Worm (Caenorhabditis elegans): ENCODE measurements around the gene W04G3.7.

W04G3.7 gene

ce11 chrX:11072701-11073100 is 12.4 kb downstream of the W04G3.7 start:
- TF ChIP-seq nhr-11 (tag; optimal IDR thresholded peaks at IDR 0.05), result no peak
- peak; percentile 77 for TF ChIP-seq F16B12.6 (tag; optimal IDR thresholded peaks at IDR 0.05)
- TF ChIP-seq lsy-2 (tag; optimal IDR thresholded peaks at IDR 0.05), result peak in 1 of 2 experiments; percentile 2
- TF ChIP-seq ceh-63 (GFP tag; optimal IDR thresholded peaks at IDR 0.05), result no peak
- TF ChIP-seq efl-1 (optimal IDR thresholded peaks at IDR 0.05), result no peak
- TF ChIP-seq efl-1 (GFP tag; optimal IDR thresholded peaks at IDR 0.05 in 1 of 2), result peak in 1 of 2 experiments; percentile 59

DNA sequence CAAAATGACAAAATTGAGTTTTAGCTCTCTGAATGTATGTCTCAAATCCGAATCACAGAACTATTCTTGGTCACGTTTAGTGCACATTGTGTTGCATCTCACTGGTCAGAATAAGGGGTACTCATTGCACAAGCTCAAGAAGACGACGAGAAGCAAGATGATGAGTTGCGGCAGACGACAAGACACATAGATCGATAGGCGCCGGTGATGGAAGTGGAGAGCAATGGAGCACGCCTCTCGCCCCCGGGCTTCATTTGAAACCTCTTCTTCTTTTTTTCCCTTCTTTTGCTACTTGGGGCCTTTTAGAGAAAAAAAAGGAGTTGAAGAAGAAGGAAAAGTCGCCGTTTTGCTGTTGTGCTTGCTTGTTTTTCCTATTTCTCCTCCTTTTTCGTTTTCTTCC is 16.7 kb downstream of the W04G3.7 start, which contains the start of gene apt-9:
TSS of gene apt-9 (plus strand) at position 194 of the 400 bp plus-strand sequence.
- TF ChIP-seq nhr-11 (tag; optimal IDR thresholded peaks at IDR 0.05) (no peak), lin-14 (GFP tag; optimal IDR thresholded peaks at IDR 0.05) (peak; percentile 82), fkh-8 (tag; optimal IDR thresholded peaks at IDR 0.05) (peak; percentile 55), swsn-7 (tag; optimal IDR thresholded peaks at IDR 0.05) (peak; percentile 1), sup-37 (GFP tag; optimal IDR thresholded peaks at IDR 0.05) (no peak), fkh-10 (GFP tag; optimal IDR thresholded peaks at IDR 0.05) (peak; percentile 56), ceh-82 (tag; optimal IDR thresholded peaks at IDR 0.05) (peak in 1 of 3 experiments; percentile 51), ztf-11 (tag; optimal IDR thresholded peaks at IDR 0.05) (no peak)

DNA sequence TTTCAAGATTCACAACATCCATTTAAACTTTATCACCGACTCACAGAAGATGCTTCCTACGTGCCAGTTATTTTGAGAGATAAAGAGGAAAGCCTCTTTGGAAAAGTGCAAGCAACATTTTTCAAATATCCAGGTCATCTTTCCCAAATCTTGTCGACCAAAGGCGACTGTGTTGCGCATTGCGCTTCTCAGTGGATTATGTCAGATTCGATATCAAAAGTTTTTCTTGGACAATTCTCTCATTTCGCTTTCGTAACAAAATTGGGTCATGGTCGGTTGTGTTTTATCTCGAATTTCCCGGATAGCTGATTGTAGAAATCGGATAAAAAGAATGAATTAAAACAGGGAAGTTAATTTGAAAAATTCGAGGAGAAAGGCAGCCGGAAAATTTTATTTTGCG is 17.8 kb downstream of the W04G3.7 start:
- TF ChIP-seq nhr-47 (tag; optimal IDR thresholded peaks at IDR 0.05) (no peak), blmp-1 (tag; optimal IDR thresholded peaks at IDR 0.05) (peak; percentile 98)

DNA sequence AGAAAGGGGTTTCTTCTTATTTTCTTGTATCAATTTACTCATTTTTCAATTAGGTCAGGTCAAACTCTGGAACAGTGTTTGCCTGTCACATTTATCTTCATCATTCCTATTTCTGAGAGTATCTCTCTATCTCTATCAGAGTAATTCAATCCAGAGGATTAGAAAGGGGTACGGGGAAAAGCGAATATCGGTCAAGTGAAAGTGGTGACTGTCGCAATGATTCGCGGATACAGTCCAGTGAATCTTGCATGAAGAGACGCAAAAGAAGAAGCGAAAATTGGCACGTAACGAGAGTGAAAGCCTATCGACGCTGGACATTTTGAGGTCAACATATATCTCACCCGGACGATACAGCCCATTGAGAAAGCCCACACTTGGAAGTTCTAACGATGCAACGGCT is 20.3 kb downstream of the W04G3.7 start, which contains the start of gene lpr-4:
TSS of gene lpr-4 (plus strand) at position 328 of the 400 bp plus-strand sequence.
- TF ChIP-seq C16A3.4 (tag; optimal IDR thresholded peaks at IDR 0.05) (no peak), blmp-1 (tag; optimal IDR thresholded peaks at IDR 0.05) (peak; percentile 100), elt-3 (tag; optimal IDR thresholded peaks at IDR 0.05) (peak in 2 of 6 experiments; percentile 3 to 33)

DNA sequence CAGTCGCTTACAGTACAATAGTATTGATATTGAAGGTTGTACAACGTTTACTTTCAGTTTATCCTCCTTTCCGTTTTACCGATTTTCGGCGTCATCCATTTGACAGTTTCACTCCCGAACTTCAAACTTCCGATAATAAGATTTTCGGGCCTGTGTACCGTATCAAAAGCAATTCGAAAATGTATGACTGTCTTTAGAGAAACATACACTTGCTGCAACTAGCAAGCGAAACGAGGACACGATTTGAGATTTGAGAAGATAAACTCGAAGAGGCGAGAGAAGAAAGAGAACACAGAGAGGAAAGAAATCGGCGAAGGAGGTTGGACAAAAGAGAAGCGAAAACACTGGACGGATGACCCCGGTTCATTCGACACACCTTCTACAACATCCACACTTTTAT is 23.2 kb downstream of the W04G3.7 start, which contains the start of gene lpr-5:
TSS of gene lpr-5 (plus strand) at position 220 of the 400 bp plus-strand sequence.
- peak; percentile 96 for TF ChIP-seq blmp-1 (tag; optimal IDR thresholded peaks at IDR 0.05)
- TF ChIP-seq nhr-19 (GFP tag; conservative IDR thresholded peaks at IDR 0.05), result no peak
- TF ChIP-seq nhr-12 (tag; optimal IDR thresholded peaks at IDR 0.05), result no peak
- no peak for TF ChIP-seq nhr-71 (tag; optimal IDR thresholded peaks at IDR 0.05)

DNA sequence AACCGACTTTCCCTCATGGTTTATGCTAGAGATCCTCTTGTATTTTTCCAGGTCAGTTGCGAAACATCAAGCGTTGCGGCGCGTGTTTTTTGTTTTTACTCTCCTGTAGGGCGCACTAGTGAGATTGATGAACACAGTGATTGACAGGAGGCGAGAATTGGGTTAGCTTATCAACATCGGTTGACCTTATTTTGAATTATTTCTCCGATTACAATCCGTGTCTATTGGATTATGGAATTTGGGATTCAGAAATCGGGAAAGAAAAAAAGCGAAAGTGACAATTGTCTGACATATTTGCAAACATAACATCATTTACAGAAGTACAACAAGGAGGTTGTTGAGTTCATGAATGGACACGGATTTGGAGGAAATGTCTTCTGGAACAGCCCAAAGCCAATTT is 24.1 kb downstream of the W04G3.7 start:
- no peak for TF ChIP-seq grh-1 (GFP tag; IDR thresholded peaks at IDR 0.05)
- TF ChIP-seq C04F5.9 (tag; optimal IDR thresholded peaks at IDR 0.05), result no peak
- peak; percentile 93 for TF ChIP-seq blmp-1 (tag; optimal IDR thresholded peaks at IDR 0.05)
- peak in 1 of 6 experiments; percentile 21 for TF ChIP-seq elt-3 (tag; optimal IDR thresholded peaks at IDR 0.05)
- TF ChIP-seq fos-1 (tag; optimal IDR thresholded peaks at IDR 0.05), result no peak

ce11 chrX:11059744-11060143 is 25.3 kb downstream of the W04G3.7 start, which contains the start of gene lpr-6:
lpr-6 (plus strand) TSS chrX:11059994.
- TF ChIP-seq F16B12.6 (tag; optimal IDR thresholded peaks at IDR 0.05) (no peak), blmp-1 (tag; optimal IDR thresholded peaks at IDR 0.05) (peak; percentile 57)

DNA sequence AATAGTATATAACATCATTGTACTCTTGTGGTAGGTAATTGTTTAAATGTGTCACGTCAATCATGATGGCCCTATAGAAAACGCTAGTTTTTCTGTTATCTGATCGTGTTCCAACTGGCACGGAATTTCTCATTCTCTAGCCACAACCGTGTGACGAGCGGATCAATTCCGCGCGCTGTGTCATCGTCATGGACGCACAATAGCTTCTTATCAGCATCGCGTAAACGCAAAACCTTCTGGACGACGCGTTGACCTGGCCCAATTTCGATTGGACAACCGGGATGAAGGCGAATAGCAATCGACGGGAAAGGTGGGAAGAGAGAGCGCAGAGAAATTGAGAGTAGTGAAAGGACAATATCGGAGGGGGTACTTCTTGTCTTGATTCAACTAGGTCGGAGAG is 28.0 kb downstream of the W04G3.7 start, which contains the start of gene lpr-3:
TSS of gene lpr-3 (plus strand) at position 374 of the 400 bp plus-strand sequence.
- TF ChIP-seq lin-14 (GFP tag; optimal IDR thresholded peaks at IDR 0.05) (peak; percentile 1), efl-1 (optimal IDR thresholded peaks at IDR 0.05) (no peak), efl-1 (GFP tag; optimal IDR thresholded peaks at IDR 0.05 in 1 of 2) (no peak), nhr-11 (tag; optimal IDR thresholded peaks at IDR 0.05) (no peak), blmp-1 (tag; optimal IDR thresholded peaks at IDR 0.05) (peak; percentile 100), elt-3 (tag; optimal IDR thresholded peaks at IDR 0.05) (peak in 1 of 6 experiments; percentile 56), mep-1 (tag; optimal IDR thresholded peaks at IDR 0.05) (peak; percentile 32), nhr-85 (tag) (peak; percentile 17), ztf-4 (tag; optimal IDR thresholded peaks at IDR 0.05) (peak; percentile 19), pag-3 (tag; optimal IDR thresholded peaks at IDR 0.05; ENCODE audit: borderline replicate concordance, insufficient read depth) (no peak)
